Fruit fly (Drosophila melanogaster) whole organism, embryonic: Measurements from ENCODE around the gene CG13476.
A peak's percentile ranks its signal among the peaks of the same experiment; 100 is the strongest.

ENCODE experiments used
- B-H1 ChIP-seq: fragments of 200-800 bp; sonication (Bioruptor generic); IDR thresholded peaks from 3 replicates; pipeline ENCODE4 v1.3.6; 2022; ENCODE audit warnings: missing biosample characterization, missing genetic modification characterization
- Bteb2 ChIP-seq: fragments of 200-800 bp; sonication (Bioruptor generic); optimal IDR thresholded peaks from 2 replicates; lab custom pipeline; 2016; ENCODE audit warnings: missing biosample characterization, missing genetic modification characterization
- CG10209 ChIP-seq: fragments of 200-800 bp; sonication (Bioruptor generic); optimal IDR thresholded peaks from 3 replicates; lab custom pipeline; 2017; ENCODE audit warnings: missing biosample characterization, mild to moderate bottlenecking, missing genetic modification characterization, missing genetic modification reagents
- CG11093 ChIP-seq: fragments of 200-800 bp; sonication (Bioruptor generic); IDR thresholded peaks from 3 replicates; pipeline ENCODE4 v1.3.6; 2022; ENCODE audit warnings: missing biosample characterization, missing genetic modification characterization
- CG11723 ChIP-seq: fragments of 200-800 bp; sonication (Bioruptor generic); optimal IDR thresholded peaks from 2 replicates; lab custom pipeline; 2017; ENCODE audit warnings: missing biosample characterization, mild to moderate bottlenecking, missing genetic modification characterization
- CG12769 ChIP-seq: fragments of 200-800 bp; sonication (Bioruptor generic); optimal IDR thresholded peaks from 2 replicates; lab custom pipeline; 2019; ENCODE audit warnings: missing biosample characterization, mild to moderate bottlenecking, missing genetic modification characterization, moderate library complexity
- CG16779 ChIP-seq: fragments of 200-800 bp; sonication (Bioruptor generic); IDR thresholded peaks from 2 replicates; pipeline ENCODE4 v1.3.6; 2022; ENCODE audit warnings: missing biosample characterization, missing genetic modification characterization
- CG17612 ChIP-seq: fragments of 200-800 bp; sonication (Bioruptor generic); IDR thresholded peaks from 2 replicates; pipeline ENCODE4 v1.3.6; 2022; ENCODE audit warnings: missing biosample characterization, missing genetic modification characterization
- CG30431 ChIP-seq: fragments of 200-800 bp; sonication (Bioruptor generic); optimal IDR thresholded peaks from 2 replicates; lab custom pipeline; 2017; ENCODE audit warnings: missing biosample characterization, missing genetic modification characterization
- CG31224 ChIP-seq: fragments of 200-800 bp; sonication (Bioruptor generic); IDR thresholded peaks from 2 replicates; pipeline ENCODE4 v1.3.6; 2022; ENCODE audit warnings: missing biosample characterization, missing genetic modification characterization
- CG3281 ChIP-seq: fragments of 200-800 bp; sonication (Bioruptor generic); optimal IDR thresholded peaks from 3 replicates; lab custom pipeline; 2017; ENCODE audit warnings: missing biosample characterization, mild to moderate bottlenecking, missing genetic modification characterization
- CG42726 ChIP-seq: fragments of 200-800 bp; sonication (Bioruptor generic); IDR thresholded peaks from 2 replicates; pipeline ENCODE4 v1.3.6; 2022; ENCODE audit warnings: missing biosample characterization, missing genetic modification characterization; ENCODE audit not compliant: partially characterized antibody
- CG4854 ChIP-seq: fragments of 200-800 bp; sonication (Bioruptor generic); optimal IDR thresholded peaks from 2 replicates; lab custom pipeline; 2016; ENCODE audit warnings: missing biosample characterization, missing genetic modification characterization, inconsistent platforms
- CG6854 ChIP-seq: fragments of 200-800 bp; sonication (Bioruptor generic); optimal IDR thresholded peaks from 3 replicates; lab custom pipeline; 2017; ENCODE audit warnings: missing biosample characterization, mild to moderate bottlenecking, missing genetic modification characterization
- CG7786 ChIP-seq: fragments of 200-800 bp; sonication (Bioruptor generic); optimal IDR thresholded peaks from 2 replicates; lab custom pipeline; 2016; ENCODE audit warnings: missing biosample characterization, missing genetic modification characterization
- CG8089 ChIP-seq: fragments of 200-800 bp; sonication (Bioruptor generic); optimal IDR thresholded peaks from 3 replicates; lab custom pipeline; 2016; ENCODE audit warnings: missing biosample characterization, missing genetic modification characterization
- CG8765 ChIP-seq: fragments of 200-800 bp; sonication (Bioruptor generic); IDR thresholded peaks from 2 replicates; pipeline ENCODE4 v1.3.6; 2022; ENCODE audit warnings: missing biosample characterization, missing genetic modification characterization
- Dad ChIP-seq: fragments of 200-800 bp; sonication (Bioruptor generic); optimal IDR thresholded peaks from 3 replicates; lab custom pipeline; 2016; ENCODE audit warnings: missing biosample characterization, missing genetic modification characterization
- E2f1 ChIP-seq: fragments of 200-800 bp; sonication (Bioruptor generic); IDR thresholded peaks from 2 replicates; pipeline ENCODE4 v1.3.6; 2022; ENCODE audit warnings: missing biosample characterization, missing genetic modification characterization
- Ets97D ChIP-seq: fragments of 200-800 bp; sonication (Bioruptor generic); optimal IDR thresholded peaks from 3 replicates; lab custom pipeline; 2016; ENCODE audit warnings: missing biosample characterization, missing genetic modification characterization
- Gsc ChIP-seq: fragments of 200-800 bp; sonication (Bioruptor generic); IDR thresholded peaks from 2 replicates; pipeline ENCODE4 v1.3.6; 2022; ENCODE audit warnings: missing biosample characterization, missing genetic modification characterization
- Meics ChIP-seq: fragments of 200-800 bp; sonication (Bioruptor generic); optimal IDR thresholded peaks from 2 replicates; lab custom pipeline; 2017; ENCODE audit warnings: missing biosample characterization, mild to moderate bottlenecking, missing genetic modification characterization
- NC2β ChIP-seq: fragments of 200-800 bp; sonication (Bioruptor generic); optimal IDR thresholded peaks from 2 replicates; lab custom pipeline; 2016; ENCODE audit warnings: missing biosample characterization, missing genetic modification characterization
- NFAT ChIP-seq: fragments of 200-800 bp; sonication (Bioruptor generic); IDR thresholded peaks from 2 replicates; pipeline ENCODE4 v1.3.6; 2022; ENCODE audit warnings: missing biosample characterization, missing genetic modification characterization
- Nf-YB ChIP-seq: fragments of 200-800 bp; sonication (Bioruptor generic); optimal IDR thresholded peaks from 3 replicates; lab custom pipeline; 2019; ENCODE audit warnings: missing biosample characterization, mild to moderate bottlenecking, missing genetic modification characterization, moderate library complexity
- Oli ChIP-seq: fragments of 200-800 bp; sonication (Bioruptor generic); optimal IDR thresholded peaks from 2 replicates; lab custom pipeline; 2018; ENCODE audit warnings: missing biosample characterization, mild to moderate bottlenecking, missing genetic modification characterization, moderate library complexity
- Optix ChIP-seq: fragments of 200-800 bp; sonication (Bioruptor generic); IDR thresholded peaks from 3 replicates; pipeline ENCODE4 v1.3.6; 2022; ENCODE audit warnings: missing biosample characterization, missing genetic modification characterization
- Xbp1 ChIP-seq: fragments of 200-800 bp; sonication (Bioruptor generic); optimal IDR thresholded peaks from 3 replicates; lab custom pipeline; 2016; ENCODE audit warnings: missing biosample characterization, mild to moderate bottlenecking, missing genetic modification characterization
- btn ChIP-seq: fragments of 200-800 bp; sonication (Bioruptor generic); optimal IDR thresholded peaks from 2 replicates; lab custom pipeline; 2016; ENCODE audit warnings: missing biosample characterization, missing genetic modification characterization
- cas ChIP-seq: fragments of 200-800 bp; sonication (Bioruptor generic); IDR thresholded peaks from 2 replicates; pipeline ENCODE4 v1.3.6; 2022; ENCODE audit warnings: missing biosample characterization, missing genetic modification characterization
- cato ChIP-seq: fragments of 200-800 bp; sonication (Bioruptor generic); optimal IDR thresholded peaks from 2 replicates; lab custom pipeline; 2016; ENCODE audit warnings: missing biosample characterization, missing genetic modification characterization, borderline replicate concordance
- corto ChIP-seq: fragments of 200-800 bp; sonication (Bioruptor generic); optimal IDR thresholded peaks from 2 replicates; lab custom pipeline; 2016; ENCODE audit warnings: missing biosample characterization, mild to moderate bottlenecking, missing genetic modification characterization, moderate library complexity
- dimm ChIP-seq: fragments of 200-800 bp; sonication (Bioruptor generic); IDR thresholded peaks from 2 replicates; pipeline ENCODE4 v1.3.6; 2022; ENCODE audit warnings: missing biosample characterization, missing genetic modification characterization
- dmrt99B ChIP-seq: fragments of 200-800 bp; sonication (Bioruptor generic); optimal IDR thresholded peaks from 2 replicates; lab custom pipeline; 2018; ENCODE audit warnings: missing biosample characterization, mild to moderate bottlenecking, missing genetic modification characterization, moderate library complexity
- ems ChIP-seq: fragments of 200-800 bp; sonication (Bioruptor generic); optimal IDR thresholded peaks from 3 replicates; lab custom pipeline; 2016; ENCODE audit warnings: missing biosample characterization, missing genetic modification characterization
- ham ChIP-seq: fragments of 200-800 bp; sonication (Bioruptor generic); IDR thresholded peaks from 2 replicates; pipeline ENCODE4 v1.3.6; 2022; ENCODE audit warnings: missing biosample characterization, missing genetic modification characterization
- hbn ChIP-seq: fragments of 200-800 bp; sonication (Bioruptor generic); IDR thresholded peaks from 2 replicates; pipeline ENCODE4 v1.3.6; 2022; ENCODE audit warnings: missing biosample characterization, missing genetic modification characterization; ENCODE audit not compliant: partially characterized antibody
- lab ChIP-seq: fragments of 200-800 bp; sonication (Bioruptor generic); optimal IDR thresholded peaks from 3 replicates; lab custom pipeline; 2017; ENCODE audit warnings: missing biosample characterization, missing genetic modification characterization, mild to moderate bottlenecking, moderate library complexity, missing genetic modification reagents
- lmd ChIP-seq: fragments of 200-800 bp; sonication (Bioruptor generic); IDR thresholded peaks from 2 replicates; pipeline ENCODE4 v1.3.6; 2022; ENCODE audit warnings: missing biosample characterization, missing genetic modification characterization
- lov ChIP-seq, 2 experiments: fragments of 200-800 bp in 1 of 2; fragments of >200 bp in 1 of 2; sonication (Bioruptor generic) in 1 of 2; IDR thresholded peaks in 1 of 2; optimal IDR thresholded peaks in 1 of 2; 2 replicates in 1 of 2; 3 replicates in 1 of 2; pipeline versions ENCODE4 v1.3.6 to Lab custom; 2017 to 2022; ENCODE audit warnings: missing biosample characterization in 1 of 2, missing genetic modification characterization in 1 of 2
- nau ChIP-seq: fragments of 200-800 bp; sonication (Bioruptor generic); optimal IDR thresholded peaks from 3 replicates; lab custom pipeline; 2017; ENCODE audit warnings: missing biosample characterization, mild to moderate bottlenecking, missing genetic modification characterization, missing genetic modification reagents
- nerfin-1 ChIP-seq: fragments of 200-800 bp; sonication (Bioruptor generic); optimal IDR thresholded peaks from 3 replicates; lab custom pipeline; 2019; ENCODE audit warnings: missing biosample characterization, mild to moderate bottlenecking, missing genetic modification characterization, moderate library complexity
- onecut ChIP-seq: fragments of 200-800 bp; sonication (Bioruptor generic); IDR thresholded peaks from 2 replicates; pipeline ENCODE4 v1.3.6; 2022; ENCODE audit warnings: missing biosample characterization, missing genetic modification characterization
- rib ChIP-seq: fragments of 200-800 bp; sonication (Bioruptor generic); IDR thresholded peaks from 2 replicates; pipeline ENCODE4 v1.3.6; 2022; ENCODE audit warnings: missing biosample characterization, missing genetic modification characterization
- run ChIP-seq: fragments of 200-800 bp; sonication (Bioruptor generic); optimal IDR thresholded peaks from 3 replicates; lab custom pipeline; 2018; ENCODE audit warnings: missing biosample characterization, mild to moderate bottlenecking, missing genetic modification characterization
- sima ChIP-seq: fragments of 200-800 bp; sonication (Bioruptor generic); optimal IDR thresholded peaks from 2 replicates; lab custom pipeline; 2016; ENCODE audit warnings: missing biosample characterization, missing genetic modification characterization
- tgo ChIP-seq: fragments of 200-800 bp; sonication (Bioruptor generic); IDR thresholded peaks from 3 replicates; pipeline ENCODE4 v1.3.6; 2022; ENCODE audit warnings: missing biosample characterization, missing genetic modification characterization
- z ChIP-seq: fragments of 200-800 bp; sonication (Bioruptor generic); IDR thresholded peaks from 3 replicates; pipeline ENCODE4 v1.3.6; 2022; ENCODE audit warnings: missing biosample characterization, missing genetic modification characterization
- zf30C ChIP-seq: fragments of 200-800 bp; sonication (Bioruptor generic); optimal IDR thresholded peaks from 3 replicates; lab custom pipeline; 2018; ENCODE audit warnings: missing biosample characterization, mild to moderate bottlenecking, missing genetic modification characterization

Gene CG13476

dm6 chr3L:14672387-14673110 is 32.7 kb upstream of the CG13476 start, which contains the start of the genes CG43121 and ome (continued):
- TF ChIP-seq NC2β (GFP tag; lab: Kevin White, UChicago) (peak; percentile 9), run (no peak), sima (GFP tag; lab: Kevin White, UChicago) (no peak), onecut (GFP tag; lab: Robert Waterston, UW) (no peak), cas (GFP tag; lab: Robert Waterston, UW) (no peak), btn (GFP tag; lab: Kevin White, UChicago) (no peak), B-H1 (GFP tag; lab: Robert Waterston, UW) (no peak), tgo (GFP tag; lab: Robert Waterston, UW) (no peak), NFAT (GFP tag; lab: Robert Waterston, UW) (no peak), nerfin-1 (tag; lab: Kevin White, UChicago) (no peak), CG8765 (GFP tag; lab: Robert Waterston, UW) (no peak), Gsc (GFP tag; lab: Robert Waterston, UW) (no peak), corto (GFP tag; lab: Kevin White, UChicago) (no peak), rib (GFP tag; lab: Robert Waterston, UW) (peak; percentile 58; the same call in 1 of the 2 replicates), ham (GFP tag; lab: Robert Waterston, UW) (no peak), CG12769 (tag; lab: Kevin White, UChicago) (peak; percentile 69), lov (optimal IDR thresholded peaks at IDR 0.05; lab: Kevin White, UChicago) (no peak), lov (GFP tag; IDR thresholded peaks at IDR 0.05; lab: Robert Waterston, UW) (no peak), Meics (GFP tag; lab: Kevin White, UChicago) (no peak), CG3281 (GFP tag; lab: Kevin White, UChicago) (no peak), dmrt99B (tag; lab: Kevin White, UChicago) (peak; percentile 33), CG30431 (no peak), nau (GFP tag; lab: Kevin White, UChicago) (peak; percentile 11), E2f1 (GFP tag; lab: Robert Waterston, UW) (peak; percentile 12; the same call in 1 of the 2 replicates), dimm (GFP tag; lab: Robert Waterston, UW) (no peak), Nf-YB (GFP tag; lab: Kevin White, UChicago) (no peak), ems (no peak), Dad (GFP tag; lab: Kevin White, UChicago) (no peak), Oli (peak; percentile 1), CG4854 (GFP tag; lab: Kevin White, UChicago) (no peak), Bteb2 (GFP tag; lab: Kevin White, UChicago) (no peak), Xbp1 (peak; percentile 5), CG16779 (GFP tag; lab: Robert Waterston, UW) (0 out of 2 replicates have a peak, but pooled peaks have one; percentile 51), CG11723 (GFP tag; lab: Kevin White, UChicago) (no peak), CG11093 (GFP tag; lab: Robert Waterston, UW) (no peak), CG42726 (GFP tag; lab: Robert Waterston, UW) (0 out of 2 replicates have a peak, but pooled peaks have one; percentile 12), z (GFP tag; lab: Robert Waterston, UW) (peak; percentile 59; the same call in 1 of the 3 replicates), CG31224 (GFP tag; lab: Robert Waterston, UW) (0 out of 2 replicates have a peak, but pooled peaks have one; percentile 12), CG17612 (GFP tag; lab: Robert Waterston, UW) (no peak), CG10209 (no peak), CG7786 (no peak), Ets97D (GFP tag; lab: Kevin White, UChicago) (no peak), lab (GFP tag; lab: Kevin White, UChicago) (peak; percentile 34), Optix (GFP tag; lab: Robert Waterston, UW) (no peak), cato (GFP tag; lab: Kevin White, UChicago) (no peak), hbn (GFP tag; lab: Robert Waterston, UW) (0 out of 2 replicates have a peak, but pooled peaks have one; percentile 26), CG8089 (GFP tag; lab: Kevin White, UChicago) (no peak), zf30C (GFP tag; lab: Kevin White, UChicago) (no peak), CG6854 (no peak), lmd (GFP tag; lab: Robert Waterston, UW) (no peak)
